Fruit fly (Drosophila melanogaster) whole organism, prepupa: ENCODE results near the gene Coa8.

Experiments
- Blimp-1 ChIP-seq: fragments of 200-800 bp; sonication (Bioruptor generic); optimal IDR thresholded peaks from 3 replicates; lab custom pipeline; 2017; ENCODE audit warnings: missing biosample characterization, missing genetic modification characterization, mild to moderate bottlenecking, moderate library complexity, missing genetic modification reagents
- CG10669 ChIP-seq: fragments of 200-800 bp; sonication (Bioruptor generic); optimal IDR thresholded peaks from 3 replicates; lab custom pipeline; 2018; ENCODE audit warnings: missing biosample characterization, mild to moderate bottlenecking, missing genetic modification characterization, moderate library complexity
- CG11294 ChIP-seq: fragments of 200-800 bp; sonication (Bioruptor generic); IDR thresholded peaks from 2 replicates; pipeline ENCODE4 v1.3.6; 2022; ENCODE audit warnings: missing biosample characterization, missing genetic modification characterization
- CG15336 ChIP-seq: fragments of 200-800 bp; sonication (Bioruptor generic); IDR thresholded peaks from 2 replicates; pipeline ENCODE4 v1.3.6; 2022; ENCODE audit warnings: missing biosample characterization, missing genetic modification characterization
- CG1621 ChIP-seq: fragments of 200-800 bp; sonication (Bioruptor generic); optimal IDR thresholded peaks from 3 replicates; lab custom pipeline; 2018; ENCODE audit warnings: missing biosample characterization, mild to moderate bottlenecking, missing genetic modification characterization
- CG16779 ChIP-seq: fragments of 200-800 bp; sonication (Bioruptor generic); optimal IDR thresholded peaks from 3 replicates; lab custom pipeline; 2017; ENCODE audit warnings: missing biosample characterization, mild to moderate bottlenecking, missing genetic modification characterization
- CG3032 ChIP-seq: fragments of 200-800 bp; optimal IDR thresholded peaks from 2 replicates; lab custom pipeline; 2019; ENCODE audit warnings: missing biosample characterization, mild to moderate bottlenecking, missing genetic modification characterization, moderate library complexity
- CG31627 ChIP-seq: fragments of 200-800 bp; sonication (Bioruptor generic); optimal IDR thresholded peaks from 3 replicates; lab custom pipeline; 2016; ENCODE audit warnings: missing biosample characterization, missing genetic modification characterization
- CG32006 ChIP-seq: fragments of 200-800 bp; sonication (Bioruptor generic); optimal IDR thresholded peaks from 3 replicates; lab custom pipeline; 2017; ENCODE audit warnings: missing biosample characterization, mild to moderate bottlenecking, missing genetic modification characterization
- CG34406 ChIP-seq: fragments of 200-800 bp; sonication (Bioruptor generic); optimal IDR thresholded peaks from 3 replicates; lab custom pipeline; 2016; ENCODE audit warnings: missing biosample characterization, missing genetic modification characterization
- CG3919 ChIP-seq: fragments of 200-800 bp; sonication (Bioruptor generic); optimal IDR thresholded peaks from 3 replicates; lab custom pipeline; 2016; ENCODE audit warnings: missing biosample characterization, missing genetic modification characterization
- CG6163 ChIP-seq: fragments of 200-800 bp; sonication (Bioruptor generic); IDR thresholded peaks from 3 replicates; pipeline ENCODE4 v1.3.6; 2022; ENCODE audit warnings: missing biosample characterization, missing genetic modification characterization
- CG6792 ChIP-seq: fragments of 200-800 bp; sonication (Bioruptor generic); optimal IDR thresholded peaks from 3 replicates; lab custom pipeline; 2016; ENCODE audit warnings: missing biosample characterization, missing genetic modification characterization
- CG6808 ChIP-seq: fragments of 200-800 bp; sonication (Bioruptor generic); optimal IDR thresholded peaks from 3 replicates; lab custom pipeline; 2017; ENCODE audit warnings: missing biosample characterization, missing genetic modification characterization, mild to moderate bottlenecking, moderate library complexity, missing genetic modification reagents
- CG7368 ChIP-seq: fragments of 200-800 bp; sonication (Bioruptor generic); optimal IDR thresholded peaks from 3 replicates; lab custom pipeline; 2016; ENCODE audit warnings: missing biosample characterization, missing genetic modification characterization
- CG8119 ChIP-seq: fragments of 200-800 bp; sonication (Bioruptor generic); IDR thresholded peaks from 3 replicates; pipeline ENCODE4 v1.3.6; 2022; ENCODE audit warnings: missing biosample characterization, missing genetic modification characterization
- CG8319 ChIP-seq: fragments of 200-800 bp; sonication (Bioruptor generic); optimal IDR thresholded peaks from 3 replicates; lab custom pipeline; 2016; ENCODE audit warnings: missing biosample characterization, missing genetic modification characterization
- Eip78C ChIP-seq: fragments of 200-800 bp; sonication (Bioruptor generic); peaks from one replicate; lab custom pipeline; 2016; ENCODE audit warnings: missing biosample characterization, missing genetic modification characterization
- Ets96B ChIP-seq: fragments of 200-800 bp; optimal IDR thresholded peaks from 2 replicates; lab custom pipeline; 2019; ENCODE audit warnings: missing biosample characterization, mild to moderate bottlenecking, missing genetic modification characterization, moderate library complexity
- Gug ChIP-seq: fragments of 200-800 bp; sonication (Bioruptor generic); IDR thresholded peaks from 2 replicates; pipeline ENCODE4 v1.3.6; 2022; ENCODE audit warnings: missing biosample characterization, missing genetic modification characterization
- Hr39 ChIP-seq: fragments of 200-800 bp; sonication (Bioruptor generic); optimal IDR thresholded peaks from 2 replicates; lab custom pipeline; 2016; ENCODE audit warnings: missing biosample characterization, missing genetic modification characterization
- Lpt ChIP-seq: fragments of 200-800 bp; sonication (Bioruptor generic); optimal IDR thresholded peaks from 3 replicates; lab custom pipeline; 2016; ENCODE audit warnings: missing biosample characterization, missing genetic modification characterization
- Met ChIP-seq: fragments of 200-800 bp; sonication (Bioruptor generic); optimal IDR thresholded peaks from 3 replicates; lab custom pipeline; 2016; ENCODE audit warnings: missing biosample characterization, missing genetic modification characterization
- OdsH ChIP-seq: fragments of 200-800 bp; sonication (Bioruptor generic); optimal IDR thresholded peaks from 3 replicates; lab custom pipeline; 2016; ENCODE audit warnings: missing biosample characterization, missing genetic modification characterization
- Smox ChIP-seq: fragments of 200-800 bp; sonication (Bioruptor generic); optimal IDR thresholded peaks from 3 replicates; lab custom pipeline; 2016; ENCODE audit warnings: missing biosample characterization, missing genetic modification characterization
- Sox14 ChIP-seq: fragments of 200-800 bp; sonication (Bioruptor generic); optimal IDR thresholded peaks from 3 replicates; lab custom pipeline; 2016; ENCODE audit warnings: missing biosample characterization, missing genetic modification characterization
- achi ChIP-seq: fragments of 200-800 bp; sonication (Bioruptor generic); optimal IDR thresholded peaks from 3 replicates; lab custom pipeline; 2016; ENCODE audit warnings: missing biosample characterization, missing genetic modification characterization
- acj6 ChIP-seq: fragments of 200-800 bp; sonication (Bioruptor generic); optimal IDR thresholded peaks from 3 replicates; lab custom pipeline; 2016; ENCODE audit warnings: missing biosample characterization, missing genetic modification characterization
- cyc ChIP-seq: fragments of 200-800 bp; sonication (Bioruptor generic); optimal IDR thresholded peaks from 3 replicates; lab custom pipeline; 2016; ENCODE audit warnings: missing biosample characterization, missing genetic modification characterization
- dac ChIP-seq: fragments of 200-800 bp; sonication (Bioruptor generic); optimal IDR thresholded peaks from 2 replicates; lab custom pipeline; 2017; ENCODE audit warnings: missing biosample characterization, mild to moderate bottlenecking, missing genetic modification characterization
- dsx ChIP-seq: fragments of 200-800 bp; optimal IDR thresholded peaks from 3 replicates; lab custom pipeline; 2019; ENCODE audit warnings: missing biosample characterization, mild to moderate bottlenecking, missing genetic modification characterization, moderate library complexity; ENCODE audit not compliant: poor library complexity, severe bottlenecking
- eg ChIP-seq: fragments of 200-800 bp; sonication (Bioruptor generic); IDR thresholded peaks from 3 replicates; pipeline ENCODE4 v1.3.6; 2022; ENCODE audit warnings: missing biosample characterization, missing genetic modification characterization
- esn ChIP-seq: fragments of 200-800 bp; sonication (Bioruptor generic); optimal IDR thresholded peaks from 2 replicates; lab custom pipeline; 2016; ENCODE audit warnings: missing biosample characterization, mild to moderate bottlenecking, missing genetic modification characterization, moderate library complexity
- fd85E ChIP-seq: fragments of 200-800 bp; sonication (Bioruptor generic); optimal IDR thresholded peaks from 3 replicates; lab custom pipeline; 2016; ENCODE audit warnings: missing biosample characterization, missing genetic modification characterization
- fkh ChIP-seq: fragments of 200-800 bp; sonication (Bioruptor generic); optimal IDR thresholded peaks from 3 replicates; lab custom pipeline; 2017; ENCODE audit warnings: missing biosample characterization, mild to moderate bottlenecking, missing genetic modification characterization, moderate library complexity
- lz ChIP-seq: fragments of 200-800 bp; sonication (Bioruptor generic); optimal IDR thresholded peaks from 3 replicates; lab custom pipeline; 2016; ENCODE audit warnings: missing biosample characterization, missing genetic modification characterization
- pdm3 ChIP-seq: fragments of 200-800 bp; sonication (Bioruptor generic); optimal IDR thresholded peaks from 3 replicates; lab custom pipeline; 2016; ENCODE audit warnings: missing biosample characterization, missing genetic modification characterization
- spab ChIP-seq: fragments of 200-800 bp; sonication (Bioruptor generic); optimal IDR thresholded peaks from 2 replicates; lab custom pipeline; 2017; ENCODE audit warnings: missing biosample characterization, mild to moderate bottlenecking, missing genetic modification characterization, missing genetic modification reagents
- svp ChIP-seq: fragments of 200-800 bp; sonication (Bioruptor generic); peaks from one replicate; lab custom pipeline; 2016; ENCODE audit warnings: missing biosample characterization, missing genetic modification characterization
- topi ChIP-seq: fragments of 200-800 bp; sonication (Bioruptor generic); optimal IDR thresholded peaks from 3 replicates; lab custom pipeline; 2016; ENCODE audit warnings: missing biosample characterization, missing genetic modification characterization
- vri ChIP-seq: fragments of 200-800 bp; sonication (Bioruptor generic); optimal IDR thresholded peaks from 3 replicates; lab custom pipeline; 2016; ENCODE audit warnings: missing biosample characterization, mild to moderate bottlenecking, missing genetic modification characterization

Gene Coa8

dm6 chrX:1879606-1880110, 424 bp upstream of the Coa8 start, which contains the start of gene CG14818 (continued):
- TF ChIP-seq svp (GFP tag; lab: Kevin White, UChicago) (peak; percentile 96), dsx (peak; percentile 17), achi (GFP tag; lab: Kevin White, UChicago) (peak; percentile 54), CG8319 (GFP tag; lab: Kevin White, UChicago) (no peak), CG15336 (GFP tag; lab: Robert Waterston, UW) (peak; percentile 53), dac (GFP tag; lab: Kevin White, UChicago) (peak; percentile 39), CG3919 (GFP tag; lab: Kevin White, UChicago) (peak; percentile 65)

dm6 chrX:1880779-1881178, 697 bp downstream of the Coa8 start:
- TF ChIP-seq pdm3 (GFP tag; lab: Kevin White, UChicago): no peak
- no peak for TF ChIP-seq Sox14 (GFP tag; lab: Kevin White, UChicago)
- TF ChIP-seq dac (GFP tag; lab: Kevin White, UChicago): no peak
- no peak for TF ChIP-seq Lpt (GFP tag; lab: Kevin White, UChicago)
- no peak for TF ChIP-seq CG7368 (GFP tag; lab: Kevin White, UChicago)

dm6 chrX:1889926-1890325, 9.8 kb downstream of the Coa8 start, which contains the start of the genes trr and mRpL16:
TSS of gene trr (minus strand) at chrX:1889950.
TSS of gene mRpL16 (plus strand) at chrX:1890256.
- no peak for TF ChIP-seq CG6808 (GFP tag; lab: Kevin White, UChicago)
- TF ChIP-seq OdsH (GFP tag; lab: Kevin White, UChicago): no peak
- TF ChIP-seq eg (GFP tag; lab: Robert Waterston, UW): peak; percentile 39; the same call in 1 of the 3 replicates
- TF ChIP-seq lz (GFP tag; lab: Kevin White, UChicago): peak; percentile 44
- TF ChIP-seq esn (GFP tag; lab: Kevin White, UChicago): peak; percentile 44
- TF ChIP-seq CG3032 (tag; lab: Kevin White, UChicago): peak; percentile 54
- peak; percentile 36 for TF ChIP-seq CG31627 (GFP tag; lab: Kevin White, UChicago)
- TF ChIP-seq, all 60 proteins: peak for 5

- TF ChIP-seq fd85E (no peak), topi (GFP tag; lab: Kevin White, UChicago) (no peak)
Observed at dm6 chrX:1893532-1893931, 13.4 kb downstream of the Coa8 start.

dm6 chrX:1897384-1897783, 17.3 kb downstream of the Coa8 start:
- TF ChIP-seq eg (GFP tag; lab: Robert Waterston, UW): peak; percentile 68
- TF ChIP-seq CG34406: peak; percentile 28
- peak; percentile 67 for TF ChIP-seq esn (GFP tag; lab: Kevin White, UChicago)
- peak; percentile 17 for TF ChIP-seq CG1621 (tag; lab: Kevin White, UChicago)
- peak; percentile 46 for TF ChIP-seq acj6 (GFP tag; lab: Kevin White, UChicago)
- no peak for TF ChIP-seq spab (GFP tag; lab: Kevin White, UChicago)
- TF ChIP-seq CG10669 (GFP tag; lab: Kevin White, UChicago): no peak
- TF ChIP-seq CG15336 (GFP tag; lab: Robert Waterston, UW): peak; percentile 50
- peak; percentile 50 for TF ChIP-seq CG6792 (GFP tag; lab: Kevin White, UChicago)
- no peak for TF ChIP-seq Met
- TF ChIP-seq Blimp-1 (GFP tag; lab: Kevin White, UChicago): no peak
- peak; percentile 71 for TF ChIP-seq cyc (GFP tag; lab: Kevin White, UChicago)
- no peak for TF ChIP-seq fkh (GFP tag; lab: Kevin White, UChicago)
- TF ChIP-seq CG31627 (GFP tag; lab: Kevin White, UChicago): peak; percentile 69
- no peak for TF ChIP-seq CG7368 (GFP tag; lab: Kevin White, UChicago)
- peak; percentile 63 for TF ChIP-seq lz (GFP tag; lab: Kevin White, UChicago)
- peak; percentile 44 for TF ChIP-seq Ets96B (tag; lab: Kevin White, UChicago)
- TF ChIP-seq Lpt (GFP tag; lab: Kevin White, UChicago): peak; percentile 19
- no peak for TF ChIP-seq vri
- TF ChIP-seq Smox (GFP tag; lab: Kevin White, UChicago): no peak
- peak; percentile 59 for TF ChIP-seq Gug (GFP tag; lab: Robert Waterston, UW)
- TF ChIP-seq CG8119: peak; percentile 40; the same call in 1 of the 3 replicates
- peak; percentile 64 for TF ChIP-seq Sox14 (GFP tag; lab: Kevin White, UChicago)
- TF ChIP-seq CG16779 (tag; lab: Kevin White, UChicago): no peak
- TF ChIP-seq Hr39 (GFP tag; lab: Kevin White, UChicago): peak; percentile 75
- peak; percentile 74 for TF ChIP-seq svp (GFP tag; lab: Kevin White, UChicago)
- peak; percentile 65 for TF ChIP-seq CG6163 (GFP tag; lab: Robert Waterston, UW)
- TF ChIP-seq CG32006 (GFP tag; lab: Kevin White, UChicago): peak; percentile 63
- peak; percentile 37 for TF ChIP-seq CG3032 (tag; lab: Kevin White, UChicago)
- peak; percentile 62 for TF ChIP-seq CG3919 (GFP tag; lab: Kevin White, UChicago)
- peak; percentile 21; the same call in 1 of the 2 replicates for TF ChIP-seq CG11294 (GFP tag; lab: Robert Waterston, UW)
- TF ChIP-seq Eip78C (GFP tag; lab: Kevin White, UChicago): peak; percentile 87
